Fruit fly (Drosophila melanogaster): ENCODE data around the gene CG5151.

CG5151 gene

DNA sequence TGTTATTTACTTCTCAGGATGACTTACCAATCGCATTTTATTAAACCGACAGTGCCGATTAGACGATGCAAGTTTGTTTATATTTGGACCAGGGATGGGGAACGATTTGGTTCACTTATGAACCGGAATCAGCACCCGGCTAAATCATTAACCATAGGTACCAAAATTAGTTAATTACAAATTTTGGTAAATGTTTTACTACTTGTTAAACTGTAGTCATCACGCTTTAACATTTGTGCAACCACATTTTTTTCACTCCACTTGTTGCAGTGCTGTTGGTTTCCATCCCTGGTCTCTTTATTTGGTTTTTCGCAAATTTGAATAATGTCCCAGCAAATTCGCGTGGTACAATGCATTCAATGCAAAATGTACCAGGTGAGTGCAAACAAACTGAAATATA, 59.0 kb downstream of the CG5151 start, which contains the start of the genes IntS9 and CG43295 (continued):
- TF ChIP-seq Fer1 (GFP tag; optimal IDR thresholded peaks at IDR 0.05) (no peak), scrt (GFP tag; optimal IDR thresholded peaks at IDR 0.05) (peak; percentile 93), E2f1 (GFP tag; IDR thresholded peaks at IDR 0.05) (peak; percentile 82), stwl (tag; optimal IDR thresholded peaks at IDR 0.05) (peak; percentile 56), Aef1 (GFP tag; IDR thresholded peaks at IDR 0.05) (peak; percentile 82), nau (GFP tag; optimal IDR thresholded peaks at IDR 0.05) (no peak), oc (tag; optimal IDR thresholded peaks at IDR 0.05) (no peak), CG14860 (GFP tag; IDR thresholded peaks at IDR 0.05; ENCODE audit: partially characterized antibody) (no peak), CG1832 (GFP tag; optimal IDR thresholded peaks at IDR 0.05) (no peak), Gsc (GFP tag; IDR thresholded peaks at IDR 0.05) (peak; percentile 56; the same call in 1 of the 2 replicates), CG12071 (GFP tag; optimal IDR thresholded peaks at IDR 0.05) (no peak), CG3163 (GFP tag; optimal IDR thresholded peaks at IDR 0.05) (peak; percentile 73), CHES-1-like (GFP tag; optimal IDR thresholded peaks at IDR 0.05) (peak; percentile 88), lbe (GFP tag; optimal IDR thresholded peaks at IDR 0.05) (peak; percentile 77), CG10147 (GFP tag; optimal IDR thresholded peaks at IDR 0.05) (no peak), ato (GFP tag; IDR thresholded peaks at IDR 0.05; ENCODE audit: partially characterized antibody) (no peak), ind (GFP tag; optimal IDR thresholded peaks at IDR 0.05) (peak; percentile 89), CG17186 (GFP tag; optimal IDR thresholded peaks at IDR 0.05) (peak; percentile 54), dmrt99B (tag; optimal IDR thresholded peaks at IDR 0.05) (no peak), tll (GFP tag; optimal IDR thresholded peaks at IDR 0.05) (no peak), CG8765 (GFP tag; IDR thresholded peaks at IDR 0.05) (peak; percentile 75), Asciz (GFP tag; optimal IDR thresholded peaks at IDR 0.05) (no peak), Hmx (GFP tag; optimal IDR thresholded peaks at IDR 0.05) (peak; percentile 51), CG4617 (GFP tag; optimal IDR thresholded peaks at IDR 0.05; ENCODE audit: borderline replicate concordance) (peak; percentile 77), Awh (GFP tag; IDR thresholded peaks at IDR 0.05) (peak; percentile 82), CG11723 (GFP tag; optimal IDR thresholded peaks at IDR 0.05) (no peak), CG7357 (GFP tag; IDR thresholded peaks at IDR 0.05) (peak; percentile 69; the same call in 2 of the 3 replicates), BEAF-32 (GFP tag; optimal IDR thresholded peaks at IDR 0.05) (peak; percentile 25), tna (GFP tag; IDR thresholded peaks at IDR 0.05; ENCODE audit: partially characterized antibody) (no peak), CG1603 (tag; optimal IDR thresholded peaks at IDR 0.05) (peak; percentile 92), CG14710 (tag; optimal IDR thresholded peaks at IDR 0.05) (peak; percentile 83), Lpt (GFP tag; optimal IDR thresholded peaks at IDR 0.05) (no peak), CG18011 (GFP tag; optimal IDR thresholded peaks at IDR 0.05) (peak; percentile 70), Dek (tag; optimal IDR thresholded peaks at IDR 0.05) (peak; percentile 34), hbn (GFP tag; IDR thresholded peaks at IDR 0.05; ENCODE audit: partially characterized antibody) (no peak), HLH3B (GFP tag; IDR thresholded peaks at IDR 0.05) (peak; percentile 86), CG14667 (GFP tag; IDR thresholded peaks at IDR 0.05) (peak; percentile 66), repo (GFP tag; optimal IDR thresholded peaks at IDR 0.05) (peak; percentile 80), kni (GFP tag; optimal IDR thresholded peaks at IDR 0.05) (no peak), CG6654 (GFP tag; optimal IDR thresholded peaks at IDR 0.05) (peak; percentile 43), grn (GFP tag; optimal IDR thresholded peaks at IDR 0.05) (no peak), Hr78 (GFP tag; optimal IDR thresholded peaks at IDR 0.05) (no peak), CG1792 (GFP tag; optimal IDR thresholded peaks at IDR 0.05) (peak; percentile 69), Atf3 (GFP tag; optimal IDR thresholded peaks at IDR 0.05) (peak; percentile 79), schlank (tag; optimal IDR thresholded peaks at IDR 0.05) (peak; percentile 56), CG10267 (tag; optimal IDR thresholded peaks at IDR 0.05) (peak; percentile 70), CkIIα-i1 (GFP tag; IDR thresholded peaks at IDR 0.05) (0 out of 2 replicates have a peak, but pooled peaks have one; percentile 25), corto (GFP tag; optimal IDR thresholded peaks at IDR 0.05) (peak; percentile 69), h (optimal IDR thresholded peaks at IDR 0.05) (no peak), CG1233 (GFP tag; optimal IDR thresholded peaks at IDR 0.05) (peak; percentile 58)
